Fruit fly (Drosophila melanogaster) whole organism, wandering third instar larva: ENCODE results near the gene RpL26.

Experiments
- Abd-B ChIP-seq: fragments of >200 bp; optimal IDR thresholded peaks from 2 replicates; lab custom pipeline; 2017; ENCODE audit warnings: missing biosample characterization, missing genetic modification characterization
- CG32264 ChIP-seq: fragments of 200-800 bp; sonication (Bioruptor generic); optimal IDR thresholded peaks from 2 replicates; lab custom pipeline; 2016; ENCODE audit warnings: missing biosample characterization, missing genetic modification characterization
- CG9705 ChIP-seq: fragments of 200-800 bp; sonication (Bioruptor generic); optimal IDR thresholded peaks from 2 replicates; lab custom pipeline; 2018; ENCODE audit warnings: missing biosample characterization, mild to moderate bottlenecking, missing genetic modification characterization
- CrebA ChIP-seq: fragments of 200-800 bp; sonication (Bioruptor generic); optimal IDR thresholded peaks from 2 replicates; lab custom pipeline; 2016; ENCODE audit warnings: missing biosample characterization, mild to moderate bottlenecking, missing genetic modification characterization, borderline replicate concordance
- Dfd ChIP-seq: fragments of >200 bp; optimal IDR thresholded peaks from 2 replicates; lab custom pipeline; 2017; ENCODE audit warnings: missing biosample characterization, missing genetic modification characterization
- Dif ChIP-seq: fragments of 200-275, 200-300 bp; sonication (Bioruptor generic); optimal IDR thresholded peaks from 2 replicates; lab custom pipeline; 2018; ENCODE audit warnings: missing biosample characterization, missing genetic modification characterization; ENCODE audit not compliant: partially characterized antibody
- GATAd ChIP-seq: sonication (Bioruptor generic); optimal IDR thresholded peaks from 2 replicates; lab custom pipeline; 2016; ENCODE audit warnings: missing biosample characterization, missing genetic modification characterization
- HLH106 ChIP-seq: fragments of 200-800 bp; optimal IDR thresholded peaks from 3 replicates; lab custom pipeline; 2019; ENCODE audit warnings: missing biosample characterization, mild to moderate bottlenecking, missing genetic modification characterization, moderate library complexity
- Hnf4 ChIP-seq: fragments of 200-800 bp; sonication (Bioruptor generic); optimal IDR thresholded peaks from 2 replicates; lab custom pipeline; 2016; ENCODE audit warnings: missing biosample characterization, mild to moderate bottlenecking, missing genetic modification characterization
- Hr78 ChIP-seq: fragments of >200 bp; optimal IDR thresholded peaks from 2 replicates; lab custom pipeline; 2017; ENCODE audit warnings: missing biosample characterization, missing genetic modification characterization
- Hr83 ChIP-seq: fragments of 200-300 bp; sonication (Bioruptor generic); optimal IDR thresholded peaks from 2 replicates; lab custom pipeline; 2016; ENCODE audit warnings: missing biosample characterization, mild to moderate bottlenecking, missing genetic modification characterization, moderate library complexity; ENCODE audit not compliant: poor library complexity, severe bottlenecking
- Jra ChIP-seq: sonication (Bioruptor generic); optimal IDR thresholded peaks from 2 replicates; lab custom pipeline; 2016; ENCODE audit warnings: missing biosample characterization, missing genetic modification characterization
- Mio ChIP-seq: sonication (Bioruptor generic); optimal IDR thresholded peaks from 2 replicates; lab custom pipeline; 2016; ENCODE audit warnings: missing biosample characterization, missing genetic modification characterization
- Myc ChIP-seq: fragments of >200 bp; optimal IDR thresholded peaks from 2 replicates; lab custom pipeline; 2017
- N ChIP-seq: fragments of >200 bp; optimal IDR thresholded peaks from 2 replicates; lab custom pipeline; 2018; ENCODE audit warnings: missing biosample characterization, missing external identifiers, missing genetic modification characterization
- OdsH ChIP-seq: fragments of 200-800 bp; sonication (Bioruptor generic); optimal IDR thresholded peaks from 2 replicates; lab custom pipeline; 2016; ENCODE audit warnings: missing biosample characterization, mild to moderate bottlenecking, missing genetic modification characterization
- Rel ChIP-seq, 2 experiments: fragments of 200-800 bp; sonication (Bioruptor generic) in 1 of 2; optimal IDR thresholded peaks; 2 replicates in 1 of 2; 3 replicates in 1 of 2; lab custom pipeline; 2016 to 2019; ENCODE audit warnings: mild to moderate bottlenecking in 2 of 2, missing biosample characterization in 2 of 2, missing genetic modification characterization in 2 of 2, moderate library complexity in 1 of 2
- Sp1 ChIP-seq: fragments of 200-800 bp; sonication (Bioruptor generic); optimal IDR thresholded peaks from 3 replicates; lab custom pipeline; 2019; ENCODE audit warnings: missing biosample characterization, mild to moderate bottlenecking, missing genetic modification characterization, moderate library complexity
- Vsx2 ChIP-seq: fragments of 200-300, 225-300 bp; sonication (Bioruptor generic); optimal IDR thresholded peaks from 2 replicates; lab custom pipeline; 2018; ENCODE audit warnings: missing biosample characterization, missing genetic modification characterization; ENCODE audit not compliant: partially characterized antibody
- br ChIP-seq: fragments of 200-800 bp; sonication (Bioruptor generic); optimal IDR thresholded peaks from 2 replicates; lab custom pipeline; 2016; ENCODE audit warnings: missing biosample characterization, missing genetic modification characterization
- brk ChIP-seq: fragments of 200-800 bp; sonication (Bioruptor generic); optimal IDR thresholded peaks from 2 replicates; lab custom pipeline; 2016; ENCODE audit warnings: missing biosample characterization, mild to moderate bottlenecking, missing genetic modification characterization
- dl ChIP-seq, 2 experiments: fragments of 175-275, 200-275 bp in 1 of 2; fragments of 200-275 bp in 1 of 2; sonication (Bioruptor generic); optimal IDR thresholded peaks; lab custom pipeline; 2018; ENCODE audit warnings: mild to moderate bottlenecking in 2 of 2, missing biosample characterization in 2 of 2, missing genetic modification characterization in 2 of 2, moderate library complexity in 2 of 2; ENCODE audit not compliant: partially characterized antibody in 2 of 2, insufficient read depth in 1 of 2
- dmrt93B ChIP-seq: fragments of 200-800 bp; sonication (Bioruptor generic); optimal IDR thresholded peaks from 2 replicates; lab custom pipeline; 2018; ENCODE audit warnings: missing biosample characterization, mild to moderate bottlenecking, missing genetic modification characterization
- dsf ChIP-seq: sonication (Bioruptor generic); optimal IDR thresholded peaks from 2 replicates; lab custom pipeline; 2016; ENCODE audit warnings: missing biosample characterization, missing genetic modification characterization, borderline replicate concordance
- ey ChIP-seq: fragments of 200-800 bp; sonication (Bioruptor generic); optimal IDR thresholded peaks from 2 replicates; lab custom pipeline; 2016; ENCODE audit warnings: missing biosample characterization, missing genetic modification characterization
- foxo ChIP-seq, 2 experiments: fragments of 200-800 bp; sonication (Bioruptor generic); optimal IDR thresholded peaks; 2 replicates in 1 of 2; 3 replicates in 1 of 2; lab custom pipeline; 2016 to 2017; ENCODE audit warnings: missing biosample characterization in 2 of 2, missing genetic modification characterization in 2 of 2
- fru ChIP-seq: fragments of 200-800 bp; sonication (Bioruptor generic); optimal IDR thresholded peaks from 3 replicates; lab custom pipeline; 2016; ENCODE audit warnings: missing biosample characterization, mild to moderate bottlenecking, missing genetic modification characterization
- h ChIP-seq: fragments of 200-800 bp; sonication (Bioruptor generic); optimal IDR thresholded peaks from 3 replicates; lab custom pipeline; 2016; ENCODE audit warnings: missing biosample characterization, mild to moderate bottlenecking, missing genetic modification characterization
- jim ChIP-seq: fragments of 175-275, 200-325 bp; sonication (Bioruptor generic); optimal IDR thresholded peaks from 2 replicates; lab custom pipeline; 2016; ENCODE audit warnings: missing biosample characterization, mild to moderate bottlenecking, missing genetic modification characterization
- lola ChIP-seq: fragments of >200 bp; optimal IDR thresholded peaks from 2 replicates; lab custom pipeline; 2017; ENCODE audit warnings: missing biosample characterization, missing genetic modification characterization
- pan ChIP-seq: fragments of >200 bp; optimal IDR thresholded peaks from 2 replicates; lab custom pipeline; 2017
- psq ChIP-seq: fragments of 200-800 bp; sonication (Bioruptor generic); optimal IDR thresholded peaks from 3 replicates; lab custom pipeline; 2017; ENCODE audit warnings: missing biosample characterization, mild to moderate bottlenecking, missing genetic modification characterization, moderate library complexity
- rgr ChIP-seq: fragments of 200-800 bp; sonication (Bioruptor generic); optimal IDR thresholded peaks from 3 replicates; lab custom pipeline; 2016; ENCODE audit warnings: missing biosample characterization, mild to moderate bottlenecking, missing genetic modification characterization
- sage ChIP-seq: fragments of 200-800 bp; sonication (Bioruptor generic); optimal IDR thresholded peaks from 2 replicates; lab custom pipeline; 2016; ENCODE audit warnings: missing biosample characterization, mild to moderate bottlenecking, missing genetic modification characterization
- sv ChIP-seq: fragments of 200-800 bp; sonication (Bioruptor generic); optimal IDR thresholded peaks from 3 replicates; lab custom pipeline; 2016; ENCODE audit warnings: missing biosample characterization, missing genetic modification characterization
- tai ChIP-seq: sonication (Bioruptor generic); optimal IDR thresholded peaks from 2 replicates; lab custom pipeline; 2016; ENCODE audit warnings: missing biosample characterization, missing genetic modification characterization
- usp ChIP-seq: fragments of >200 bp; optimal IDR thresholded peaks from 2 replicates; lab custom pipeline; 2017; ENCODE audit warnings: missing biosample characterization, missing genetic modification characterization
- woc ChIP-seq: sonication (Bioruptor generic); optimal IDR thresholded peaks from 2 replicates; lab custom pipeline; 2016; ENCODE audit warnings: missing biosample characterization, mild to moderate bottlenecking, missing genetic modification characterization

RpL26 gene

DNA sequence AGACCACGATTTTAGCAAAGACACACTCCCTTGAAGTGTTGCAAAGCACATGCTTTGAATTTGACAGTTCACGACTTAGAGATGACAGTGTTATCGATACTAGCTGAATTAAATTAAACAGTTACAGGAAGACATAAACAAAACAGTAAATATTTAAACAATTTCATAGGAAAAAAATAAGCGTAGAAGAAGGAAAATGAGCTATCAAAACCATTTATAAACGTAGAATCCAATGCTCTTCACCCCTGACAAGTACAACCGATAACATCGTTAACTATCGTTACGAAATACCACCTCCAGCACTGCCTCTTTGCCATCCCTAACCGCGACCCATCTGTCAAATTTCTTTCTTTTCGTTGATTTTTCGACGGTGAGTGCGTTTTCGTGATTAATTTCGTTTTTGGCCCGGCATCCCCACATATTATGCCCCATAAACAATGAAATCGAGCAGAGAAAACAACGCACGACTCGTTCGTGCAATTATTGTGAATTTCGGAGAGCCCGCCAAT is at the start of gene RpL26:
Gene RpL26 (plus strand): TSS at position 106 of the 509 bp plus-strand sequence.
- no peak for TF ChIP-seq Dif (GFP tag; lab: Kevin White, UChicago)
- TF ChIP-seq HLH106 (tag; lab: Kevin White, UChicago): peak; percentile 75
- no peak for TF ChIP-seq N (GFP tag; lab: Kevin White, UChicago)
- no peak for TF ChIP-seq Hr78
- TF ChIP-seq Dfd (GFP tag; lab: Kevin White, UChicago): no peak
- TF ChIP-seq dsf (GFP tag; lab: Kevin White, UChicago): peak; percentile 55
- peak; percentile 71 for TF ChIP-seq CG9705
- peak; percentile 84 for TF ChIP-seq woc (GFP tag; lab: Kevin White, UChicago)
- peak; percentile 22 for TF ChIP-seq CG32264
- TF ChIP-seq Rel (GFP tag; optimal IDR thresholded peaks at IDR 0.05; lab: Kevin White, UChicago): no peak
- peak; percentile 32 for TF ChIP-seq Rel (tag; optimal IDR thresholded peaks at IDR 0.05; lab: Kevin White, UChicago)
- TF ChIP-seq Sp1 (GFP tag; lab: Kevin White, UChicago): peak; percentile 80
- TF ChIP-seq ey (GFP tag; lab: Kevin White, UChicago): peak; percentile 76
- no peak for TF ChIP-seq br
- peak; percentile 75 for TF ChIP-seq OdsH (GFP tag; lab: Kevin White, UChicago)
- no peak for TF ChIP-seq brk
- TF ChIP-seq lola (GFP tag; lab: Kevin White, UChicago): no peak
- TF ChIP-seq usp (GFP tag; lab: Kevin White, UChicago): no peak
- peak; percentile 77 for TF ChIP-seq fru (GFP tag; lab: Kevin White, UChicago)
- TF ChIP-seq dmrt93B (GFP tag; lab: Kevin White, UChicago): no peak
- peak in 1 of 2 experiments; percentile 83 for TF ChIP-seq foxo (GFP tag; optimal IDR thresholded peaks at IDR 0.05; lab: Kevin White, UChicago)
- TF ChIP-seq Abd-B (GFP tag; lab: Kevin White, UChicago): no peak
- TF ChIP-seq psq (GFP tag; lab: Kevin White, UChicago): peak; percentile 57
- no peak for TF ChIP-seq dl (GFP tag; optimal IDR thresholded peaks at IDR 0.05; lab: Kevin White, UChicago; ENCODE audit: insufficient read depth in 1 of 2, partially characterized antibody in 2 of 2)
- peak; percentile 56 for TF ChIP-seq Mio
- TF ChIP-seq Hnf4 (GFP tag; lab: Kevin White, UChicago): peak; percentile 83
- TF ChIP-seq Hr83 (GFP tag; lab: Kevin White, UChicago): peak; percentile 27
- no peak for TF ChIP-seq CrebA (GFP tag; lab: Kevin White, UChicago)
- peak; percentile 75 for TF ChIP-seq sv
- TF ChIP-seq h (GFP tag; lab: Kevin White, UChicago): peak; percentile 72
- TF ChIP-seq sage (GFP tag; lab: Kevin White, UChicago): no peak
- TF ChIP-seq GATAd: no peak
- TF ChIP-seq pan: no peak
- TF ChIP-seq Jra (GFP tag; lab: Kevin White, UChicago): peak; percentile 81
- TF ChIP-seq rgr (GFP tag; lab: Kevin White, UChicago): peak; percentile 80
- peak; percentile 24 for TF ChIP-seq Myc (lab: Kevin White, UChicago)
- TF ChIP-seq Vsx2 (GFP tag; lab: Kevin White, UChicago): no peak
- TF ChIP-seq jim (GFP tag; lab: Kevin White, UChicago): peak; percentile 47
- no peak for TF ChIP-seq tai (GFP tag; lab: Kevin White, UChicago)

DNA sequence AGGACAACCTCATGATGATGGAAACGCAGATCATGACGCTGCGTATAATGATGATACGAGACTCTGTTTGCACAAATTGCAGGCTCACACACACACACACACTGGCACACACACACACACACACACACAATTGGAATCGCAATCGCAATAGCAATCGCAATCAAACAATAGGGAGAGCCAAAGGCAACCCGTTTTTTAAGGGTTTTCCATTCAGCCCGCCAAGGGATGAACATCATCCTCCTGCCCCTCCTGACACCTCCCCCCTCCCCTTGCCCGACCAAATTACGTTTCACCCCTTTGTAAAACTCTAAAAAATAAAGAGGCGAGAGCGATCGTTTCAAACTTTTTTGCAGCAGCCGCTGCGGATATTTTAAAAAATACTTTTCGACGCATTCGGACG is 46.5 kb upstream of the RpL26 start:
- TF ChIP-seq foxo (GFP tag; optimal IDR thresholded peaks at IDR 0.05; lab: Kevin White, UChicago) (no peak), Dfd (GFP tag; lab: Kevin White, UChicago) (peak; percentile 56), ey (GFP tag; lab: Kevin White, UChicago) (no peak)

DNA sequence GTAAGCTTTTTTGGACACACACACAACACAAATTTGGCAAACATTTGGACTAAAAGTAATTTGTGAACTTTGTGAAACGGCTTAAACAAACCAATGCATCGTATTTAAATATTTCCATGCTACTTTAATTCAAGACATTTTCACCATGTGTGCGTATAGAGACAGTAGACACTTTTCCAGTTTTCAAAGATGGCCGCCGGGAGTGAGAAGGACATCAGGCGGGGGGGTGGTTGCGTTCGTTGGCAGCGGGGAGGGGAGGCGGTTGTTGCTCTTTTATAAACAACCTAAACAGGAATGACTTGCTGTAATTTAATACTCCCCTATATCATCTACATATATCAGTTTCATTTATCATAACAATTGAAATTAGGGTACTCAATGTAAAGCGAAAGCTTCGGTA is 45.2 kb upstream of the RpL26 start:
- TF ChIP-seq N (GFP tag; lab: Kevin White, UChicago) (no peak), Hnf4 (GFP tag; lab: Kevin White, UChicago) (no peak), dmrt93B (GFP tag; lab: Kevin White, UChicago) (no peak), rgr (GFP tag; lab: Kevin White, UChicago) (no peak), Hr83 (GFP tag; lab: Kevin White, UChicago) (no peak), Dif (GFP tag; lab: Kevin White, UChicago) (no peak), jim (GFP tag; lab: Kevin White, UChicago) (no peak), GATAd (no peak), Mio (no peak), psq (GFP tag; lab: Kevin White, UChicago) (no peak), tai (GFP tag; lab: Kevin White, UChicago) (no peak)
